Worm (Caenorhabditis elegans): Measurements from ENCODE around the gene mrpl-16.

ce11 chrIII:4706678-4707077 lies 2.5 kb downstream of the mrpl-16 start, which contains the start of gene T04A8.13:
- no peak for TF ChIP-seq snpc-4 (GFP tag; optimal IDR thresholded peaks at IDR 0.05)
- no peak for TF ChIP-seq snpc-4 (tag; optimal IDR thresholded peaks at IDR 0.05)
- no peak for TF ChIP-seq pha-4 (tag; optimal IDR thresholded peaks at IDR 0.05)
- TF ChIP-seq snpc-1.1 (tag; optimal IDR thresholded peaks at IDR 0.05; ENCODE audit: insufficient read depth) = no peak
- no peak for TF ChIP-seq unc-62 (GFP tag; optimal IDR thresholded peaks at IDR 0.05)
- TF ChIP-seq lir-1 (GFP tag; conservative IDR thresholded peaks at IDR 0.05) = no peak

Data from whole organism, young adult.